Worm (Caenorhabditis elegans) whole organism, L1 larva: ENCODE measurements around the gene srxa-7.

Experiments
- dpl-1 ChIP-seq, 3 experiments: fragments of 150-350 bp in 2 of 3; sonication (generic microtip) in 1 of 3; optimal IDR thresholded peaks; 2 replicates each; lab custom pipeline; 2014 to 2017; ENCODE audit warnings: missing biosample characterization in 3 of 3, missing genetic modification characterization in 3 of 3, missing genetic modification reagents in 3 of 3
- elt-3 ChIP-seq, 6 experiments: fragments of 150-350 bp in 1 of 6; sonication (generic microtip); optimal IDR thresholded peaks; 2 replicates each; lab custom pipeline; 2017 to 2018; ENCODE audit warnings: missing biosample characterization in 6 of 6, missing genetic modification characterization in 6 of 6, inconsistent platforms in 1 of 6
- lin-15B ChIP-seq: fragments of 150-350 bp; sonication (generic microtip); optimal IDR thresholded peaks from 3 replicates; lab custom pipeline; 2014; ENCODE audit warnings: missing biosample characterization, missing genetic modification characterization
- lin-39 ChIP-seq: fragments of 150-350 bp; optimal IDR thresholded peaks from 2 replicates; lab custom pipeline; 2014; ENCODE audit warnings: missing biosample characterization, missing genetic modification reagents, missing genetic modification characterization
- nhr-12 ChIP-seq: sonication (generic microtip); optimal IDR thresholded peaks from 2 replicates; lab custom pipeline; 2017; ENCODE audit warnings: missing biosample characterization, missing genetic modification characterization
- pqm-1 ChIP-seq: sonication (generic microtip); optimal IDR thresholded peaks from 3 replicates; lab custom pipeline; 2017; ENCODE audit warnings: missing biosample characterization, missing genetic modification characterization
- skn-1 ChIP-seq: fragments of 150-350 bp; optimal IDR thresholded peaks from 2 replicates; lab custom pipeline; 2014; ENCODE audit warnings: missing biosample characterization, missing genetic modification characterization

DNA sequence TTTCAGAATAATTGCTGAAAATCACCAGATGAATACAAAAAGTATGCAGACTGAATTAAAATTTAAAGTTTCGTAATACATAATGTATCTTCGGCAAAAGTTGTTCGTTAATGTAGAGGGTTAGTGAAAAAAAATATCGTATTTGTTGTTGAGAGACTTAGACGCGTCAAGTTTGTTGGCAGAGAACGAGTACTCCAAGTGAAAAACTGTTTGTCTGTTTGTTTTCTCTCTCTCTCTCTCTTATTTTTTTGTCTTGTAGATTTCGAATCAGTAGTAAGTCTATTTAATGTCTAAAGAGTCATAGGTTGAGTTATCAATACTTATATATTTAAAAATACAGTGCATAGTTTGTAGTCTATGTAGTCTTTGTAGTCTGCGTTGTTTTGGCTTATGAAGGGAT is 37.8 kb upstream of the srxa-7 start, which contains the start of the genes fbxa-2 and T13F3.8:
- TF ChIP-seq pqm-1 (no peak), lin-39 (tag; lab: Kevin White, UChicago) (no peak), elt-3 (tag; optimal IDR thresholded peaks at IDR 0.05; lab: Kevin White, UChicago) (no peak), skn-1 (tag; lab: Kevin White, UChicago) (no peak), dpl-1 (GFP tag; optimal IDR thresholded peaks at IDR 0.05; lab: Kevin White, UChicago) (no peak), lin-15B (tag; lab: Kevin White, UChicago) (no peak), nhr-12 (tag; lab: Kevin White, UChicago) (no peak)
